Fruit fly (Drosophila melanogaster): ENCODE data around the gene CG42233.

CG42233 gene

DNA sequence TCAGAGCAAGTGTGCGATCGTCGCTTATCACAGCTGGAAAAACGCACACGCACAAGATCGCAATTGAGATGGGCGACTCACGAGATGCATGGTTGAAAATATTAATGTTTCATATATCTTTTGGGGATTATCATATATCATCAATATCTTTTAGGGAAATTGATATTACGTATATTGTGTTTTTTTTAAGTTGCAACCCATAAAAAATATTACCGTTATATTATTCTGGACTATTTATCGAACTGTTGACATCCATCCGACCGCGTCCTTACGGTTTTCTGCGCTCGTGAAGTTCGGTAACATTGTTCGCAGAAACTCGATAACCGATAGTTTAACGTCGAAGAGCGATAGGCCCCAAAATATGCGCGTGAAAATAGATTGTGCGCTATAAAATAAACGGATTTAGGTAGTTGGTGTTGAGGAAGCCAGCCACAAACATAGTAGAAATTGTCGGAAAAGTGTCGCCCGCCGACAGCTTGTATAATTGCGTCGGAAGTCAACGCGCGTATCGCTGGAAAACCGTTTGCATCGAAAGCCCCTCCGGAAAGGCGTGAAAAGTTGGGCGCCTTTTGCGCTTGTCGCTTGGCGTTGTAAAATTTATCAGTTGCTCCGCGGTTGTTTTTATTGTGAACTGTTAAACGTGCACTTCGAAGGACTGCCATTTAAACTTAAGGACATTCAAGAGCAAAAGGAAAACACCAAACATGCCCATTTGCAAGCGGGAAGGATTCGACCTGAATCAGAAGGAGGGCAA, 11.2 kb downstream of the CG42233 start, which contains the start of the genes Mccc1 and Acf (continued):
- TF ChIP-seq grau (tag; optimal IDR thresholded peaks at IDR 0.05) (no peak), pita (GFP tag; optimal IDR thresholded peaks at IDR 0.05) (no peak), aop (GFP tag; IDR thresholded peaks at IDR 0.05) (no peak), CG18599 (GFP tag; optimal IDR thresholded peaks at IDR 0.05) (no peak), CG16779 (GFP tag; IDR thresholded peaks at IDR 0.05) (no peak), Six4 (GFP tag; optimal IDR thresholded peaks at IDR 0.05) (no peak), nmo (GFP tag; optimal IDR thresholded peaks at IDR 0.05) (peak; percentile 36), Rx (GFP tag; IDR thresholded peaks at IDR 0.05) (no peak), Bgb (GFP tag; IDR thresholded peaks at IDR 0.05; ENCODE audit: partially characterized antibody) (peak; percentile 54; the same call in 1 of the 2 replicates), CG43689 (GFP tag; IDR thresholded peaks at IDR 0.05) (no peak), CG9876 (GFP tag; optimal IDR thresholded peaks at IDR 0.05) (no peak), her (GFP tag; optimal IDR thresholded peaks at IDR 0.05) (no peak), toy (GFP tag; IDR thresholded peaks at IDR 0.05) (no peak), CG13624 (GFP tag; optimal IDR thresholded peaks at IDR 0.05) (peak; percentile 10), ems (GFP tag; optimal IDR thresholded peaks at IDR 0.05) (peak; percentile 33), CG15514 (GFP tag; optimal IDR thresholded peaks at IDR 0.05) (peak; percentile 89), tna (GFP tag; IDR thresholded peaks at IDR 0.05; ENCODE audit: partially characterized antibody) (no peak), CG2199 (GFP tag; IDR thresholded peaks at IDR 0.05) (no peak), p53 (GFP tag; optimal IDR thresholded peaks at IDR 0.05) (no peak), Deaf1 (tag; optimal IDR thresholded peaks at IDR 0.05) (no peak), emc (GFP tag; optimal IDR thresholded peaks at IDR 0.05) (no peak), CG6689 (GFP tag; IDR thresholded peaks at IDR 0.05) (peak; percentile 31; the same call in 1 of the 2 replicates), CG1602 (GFP tag; optimal IDR thresholded peaks at IDR 0.05) (peak; percentile 17), CG15073 (GFP tag; optimal IDR thresholded peaks at IDR 0.05) (no peak), CG4854 (GFP tag; optimal IDR thresholded peaks at IDR 0.05) (no peak), Hr39 (optimal IDR thresholded peaks at IDR 0.05) (no peak), sima (GFP tag; optimal IDR thresholded peaks at IDR 0.05) (no peak), CG31224 (GFP tag; IDR thresholded peaks at IDR 0.05) (no peak), nerfin-1 (tag; optimal IDR thresholded peaks at IDR 0.05) (no peak), CG2678 (tag; optimal IDR thresholded peaks at IDR 0.05) (no peak), exex (tag; optimal IDR thresholded peaks at IDR 0.05) (no peak), ato (GFP tag; IDR thresholded peaks at IDR 0.05; ENCODE audit: partially characterized antibody) (peak; percentile 41; the same call in 1 of the 2 replicates), CG9932 (GFP tag; IDR thresholded peaks at IDR 0.05) (peak; percentile 45), Atf-2 (GFP tag; optimal IDR thresholded peaks at IDR 0.05) (no peak), CG12236 (GFP tag; optimal IDR thresholded peaks at IDR 0.05) (peak; percentile 25), CG16863 (GFP tag; optimal IDR thresholded peaks at IDR 0.05) (peak; percentile 29), CG30403 (GFP tag; optimal IDR thresholded peaks at IDR 0.05) (peak; percentile 65), Camta (GFP tag; optimal IDR thresholded peaks at IDR 0.05) (no peak), Ravus (GFP tag; IDR thresholded peaks at IDR 0.05) (no peak), grn (GFP tag; optimal IDR thresholded peaks at IDR 0.05) (no peak), CG2712 (tag; optimal IDR thresholded peaks at IDR 0.05) (no peak), CG8290 (GFP tag; optimal IDR thresholded peaks at IDR 0.05) (no peak), CG8290 (tag; optimal IDR thresholded peaks at IDR 0.05) (no peak), gfzf (GFP tag; optimal IDR thresholded peaks at IDR 0.05) (peak; percentile 84), lov (optimal IDR thresholded peaks at IDR 0.05) (no peak), lov (GFP tag; IDR thresholded peaks at IDR 0.05) (no peak), CG1024 (GFP tag; IDR thresholded peaks at IDR 0.05) (no peak), CG12769 (tag; optimal IDR thresholded peaks at IDR 0.05) (no peak), CG7556 (GFP tag; optimal IDR thresholded peaks at IDR 0.05) (no peak), CG12071 (GFP tag; optimal IDR thresholded peaks at IDR 0.05) (no peak), CG8944 (GFP tag; optimal IDR thresholded peaks at IDR 0.05) (no peak), pb (GFP tag; optimal IDR thresholded peaks at IDR 0.05) (no peak)

Data from whole organism, embryonic.